Fruit fly (Drosophila melanogaster) whole organism, pupa: ENCODE data around the gene norpA.

ENCODE experiments used
- CG13204 ChIP-seq: fragments of 200-800 bp; sonication (Bioruptor generic); optimal IDR thresholded peaks from 2 replicates; lab custom pipeline; 2018; ENCODE audit warnings: missing biosample characterization, mild to moderate bottlenecking, missing genetic modification characterization, moderate library complexity
- CG15710 ChIP-seq: fragments of 200-800 bp; sonication (Bioruptor generic); optimal IDR thresholded peaks from 2 replicates; lab custom pipeline; 2018; ENCODE audit warnings: missing biosample characterization, mild to moderate bottlenecking, missing genetic modification characterization, moderate library complexity
- CG17806 ChIP-seq: fragments of 200-800 bp; sonication (Bioruptor generic); optimal IDR thresholded peaks from 2 replicates; lab custom pipeline; 2018; ENCODE audit warnings: missing biosample characterization, mild to moderate bottlenecking, missing genetic modification characterization, moderate library complexity
- CG34367 ChIP-seq: fragments of 200-800 bp; sonication (Bioruptor generic); optimal IDR thresholded peaks from 2 replicates; lab custom pipeline; 2018; ENCODE audit warnings: missing biosample characterization, mild to moderate bottlenecking, missing genetic modification characterization
- CG8159 ChIP-seq: fragments of 200-800 bp; sonication (Bioruptor generic); optimal IDR thresholded peaks from 3 replicates; lab custom pipeline; 2018; ENCODE audit warnings: missing biosample characterization, mild to moderate bottlenecking, missing genetic modification characterization, moderate library complexity
- CG8301 ChIP-seq: fragments of 200-800 bp; sonication (Bioruptor generic); optimal IDR thresholded peaks from 2 replicates; lab custom pipeline; 2018; ENCODE audit warnings: missing biosample characterization, mild to moderate bottlenecking, missing genetic modification characterization

DNA sequence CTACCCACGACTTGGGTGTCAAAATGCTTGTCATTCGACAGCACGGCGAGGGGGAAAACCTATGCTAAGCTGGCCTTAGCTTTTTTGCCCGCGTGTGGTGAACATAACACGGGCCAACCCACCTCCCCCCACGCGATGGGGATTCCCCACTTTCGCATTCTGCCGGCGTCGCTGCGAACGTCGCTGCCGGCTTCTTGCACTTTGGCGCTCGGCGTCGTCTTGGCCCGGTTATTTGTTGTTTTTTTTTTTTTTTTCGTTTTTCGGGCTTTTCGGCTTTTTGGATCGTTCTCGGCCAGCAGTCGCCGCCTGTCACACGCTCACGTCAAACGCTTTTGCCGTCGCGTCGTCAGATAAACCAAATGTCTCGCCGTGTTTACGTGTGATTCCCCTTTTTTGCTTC lies 90.7 kb downstream of the norpA start:
- TF ChIP-seq CG34367 (tag; lab: Kevin White, UChicago) (no peak), CG8159 (tag; lab: Kevin White, UChicago) (no peak), CG15710 (no peak), CG17806 (no peak), CG13204 (GFP tag; lab: Kevin White, UChicago) (no peak), CG8301 (tag; lab: Kevin White, UChicago) (no peak)
